Fruit fly (Drosophila melanogaster): ENCODE data around the gene axo.

Gene axo

DNA sequence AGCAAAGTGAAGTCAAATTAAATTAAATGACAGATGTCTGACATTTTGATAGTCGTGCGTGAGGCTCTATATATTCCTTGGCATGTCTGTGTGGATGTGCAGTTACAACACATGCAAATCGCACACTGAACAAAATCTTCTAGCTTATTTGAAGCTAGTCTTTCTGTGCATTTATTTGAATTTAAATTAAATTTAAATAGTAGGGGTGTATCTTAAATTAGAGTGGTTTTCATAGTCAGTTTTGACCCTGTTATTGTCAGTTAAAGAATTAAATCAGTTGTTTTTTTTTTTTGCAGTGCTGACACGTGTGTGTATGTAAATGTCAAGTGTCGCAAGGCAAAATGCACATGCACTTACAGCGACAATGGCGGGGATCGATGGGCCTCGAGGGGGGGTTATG lies 8.1 kb downstream of the axo start:
- TF ChIP-seq ttk (optimal IDR thresholded peaks at IDR 0.05) (no peak), Sin3A (optimal IDR thresholded peaks at IDR 0.05) (no peak), psq (optimal IDR thresholded peaks at IDR 0.05) (no peak), h (optimal IDR thresholded peaks at IDR 0.05) (no peak)

DNA sequence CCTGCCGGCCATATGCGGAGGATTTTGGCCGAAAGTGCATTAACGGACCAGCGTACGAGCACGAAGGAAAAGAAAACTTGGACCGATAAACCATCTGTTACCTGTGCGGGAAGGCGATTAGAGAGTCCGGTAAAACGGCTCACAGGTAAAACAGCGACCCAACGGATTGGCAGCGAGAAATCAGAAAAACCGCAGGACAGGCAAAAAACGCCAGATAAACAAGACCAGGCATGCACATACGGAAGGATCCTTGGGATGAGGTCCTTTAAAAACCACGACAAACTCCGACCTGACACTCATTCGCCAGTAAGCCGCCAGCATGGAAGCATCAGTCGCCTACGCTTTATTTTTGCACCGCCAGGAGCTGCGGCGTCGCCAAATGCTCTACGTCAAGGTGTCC lies 9.6 kb downstream of the axo start, which contains the start of gene CG34266:
CG34266 (plus strand) TSS at position 301 of the 400 bp plus-strand sequence.
- TF ChIP-seq h (optimal IDR thresholded peaks at IDR 0.05), result no peak
- no peak for TF ChIP-seq insv (optimal IDR thresholded peaks at IDR 0.05)
- no peak for TF ChIP-seq ttk (optimal IDR thresholded peaks at IDR 0.05)
- no peak for TF ChIP-seq psq (optimal IDR thresholded peaks at IDR 0.05)
- no peak for TF ChIP-seq Sin3A (optimal IDR thresholded peaks at IDR 0.05)
- no peak for TF ChIP-seq Myc (optimal IDR thresholded peaks at IDR 0.05)

DNA sequence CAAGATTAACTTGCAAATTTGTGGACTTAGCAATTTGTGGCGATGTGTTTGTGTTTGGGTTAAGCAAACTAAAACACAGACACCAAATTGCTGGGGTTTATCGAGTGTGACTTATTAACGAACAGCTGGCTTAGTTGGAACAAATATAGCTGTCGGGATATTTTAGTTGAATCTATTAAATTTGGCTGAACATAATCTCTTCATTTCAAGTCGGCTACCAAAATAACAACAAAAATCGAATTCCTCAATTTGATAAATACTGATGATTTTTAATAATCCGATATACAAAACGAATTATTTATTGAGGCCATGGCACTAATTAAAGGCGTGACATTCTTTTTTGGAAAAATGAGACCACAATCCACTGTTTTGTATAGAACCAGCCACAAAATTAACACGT lies 19.8 kb downstream of the axo start, which contains the start of gene CG32236:
CG32236 (minus strand) TSS at position 101 of the 400 bp plus-strand sequence.
- no peak for TF ChIP-seq psq (optimal IDR thresholded peaks at IDR 0.05)
- no peak for TF ChIP-seq insv (optimal IDR thresholded peaks at IDR 0.05)
- TF ChIP-seq h (optimal IDR thresholded peaks at IDR 0.05), result no peak
- no peak for TF ChIP-seq Myc (optimal IDR thresholded peaks at IDR 0.05)
- no peak for TF ChIP-seq ttk (optimal IDR thresholded peaks at IDR 0.05)
- no peak for TF ChIP-seq Sin3A (optimal IDR thresholded peaks at IDR 0.05)

- TF ChIP-seq Myc (optimal IDR thresholded peaks at IDR 0.05) (no peak), ttk (optimal IDR thresholded peaks at IDR 0.05) (no peak), insv (optimal IDR thresholded peaks at IDR 0.05) (no peak), h (optimal IDR thresholded peaks at IDR 0.05) (no peak), psq (optimal IDR thresholded peaks at IDR 0.05) (no peak), Sin3A (optimal IDR thresholded peaks at IDR 0.05) (no peak)
These were observed 39.1 kb downstream of the axo start, which contains the start of gene TTLL1B for dm6 chr3L:4647976-4648375. Gene TTLL1B, plus strand, starts transcription at chr3L:4648276.

dm6 chr3L:4634689-4635088 lies 52.4 kb downstream of the axo start, which contains the start of gene CG13716:
Gene CG13716, minus strand, starts transcription at chr3L:4634789.
- TF ChIP-seq insv (optimal IDR thresholded peaks at IDR 0.05) (no peak), Myc (optimal IDR thresholded peaks at IDR 0.05) (no peak), psq (optimal IDR thresholded peaks at IDR 0.05) (no peak), h (optimal IDR thresholded peaks at IDR 0.05) (no peak), Sin3A (optimal IDR thresholded peaks at IDR 0.05) (no peak), ttk (optimal IDR thresholded peaks at IDR 0.05) (no peak)

dm6 chr3L:4627012-4627411 lies 60.1 kb downstream of the axo start:
- TF ChIP-seq Myc (optimal IDR thresholded peaks at IDR 0.05) (no peak), Sin3A (optimal IDR thresholded peaks at IDR 0.05) (no peak), h (optimal IDR thresholded peaks at IDR 0.05) (no peak)

dm6 chr3L:4626434-4626833 lies 60.7 kb downstream of the axo start, which contains the start of gene HDAC1:
Gene HDAC1, plus strand, starts transcription at chr3L:4626734.
- TF ChIP-seq Myc (optimal IDR thresholded peaks at IDR 0.05), result no peak
- no peak for TF ChIP-seq insv (optimal IDR thresholded peaks at IDR 0.05)
- TF ChIP-seq psq (optimal IDR thresholded peaks at IDR 0.05), result no peak
- no peak for TF ChIP-seq ttk (optimal IDR thresholded peaks at IDR 0.05)
- no peak for TF ChIP-seq h (optimal IDR thresholded peaks at IDR 0.05)

dm6 chr3L:4625387-4626386 lies 61.4 kb downstream of the axo start, which contains the start of gene Src64B:
Gene Src64B, minus strand, starts transcription at chr3L:4626196.
- TF ChIP-seq Myc (optimal IDR thresholded peaks at IDR 0.05) (no peak), insv (optimal IDR thresholded peaks at IDR 0.05) (no peak), psq (optimal IDR thresholded peaks at IDR 0.05) (no peak), h (optimal IDR thresholded peaks at IDR 0.05) (no peak), Sin3A (optimal IDR thresholded peaks at IDR 0.05) (no peak), ttk (optimal IDR thresholded peaks at IDR 0.05) (no peak)

- TF ChIP-seq ttk (optimal IDR thresholded peaks at IDR 0.05) (no peak), Myc (optimal IDR thresholded peaks at IDR 0.05) (no peak), psq (optimal IDR thresholded peaks at IDR 0.05) (no peak), insv (optimal IDR thresholded peaks at IDR 0.05) (no peak), h (optimal IDR thresholded peaks at IDR 0.05) (no peak), Sin3A (optimal IDR thresholded peaks at IDR 0.05) (no peak)
These were observed 62.6 kb downstream of the axo start for dm6 chr3L:4624371-4625154.

DNA sequence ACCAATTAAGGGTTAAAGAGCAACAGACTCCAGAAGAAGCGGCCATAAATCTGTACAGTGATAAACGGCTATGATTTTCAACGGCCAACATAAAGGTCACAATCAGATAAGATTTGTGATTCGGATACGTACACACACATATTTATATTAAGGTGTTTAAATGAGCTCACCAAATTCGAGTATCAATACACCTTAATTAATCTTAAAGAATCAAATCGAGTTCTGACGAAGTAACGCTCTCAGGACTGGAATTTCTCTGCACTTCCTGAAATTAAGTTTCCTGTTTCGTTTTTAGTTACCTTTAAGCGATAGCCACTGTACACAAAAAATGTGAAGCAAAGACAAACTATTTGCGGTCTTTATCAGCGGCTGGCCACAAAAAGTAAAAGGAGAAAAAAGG lies 63.2 kb downstream of the axo start:
- no peak for TF ChIP-seq insv (optimal IDR thresholded peaks at IDR 0.05)
- TF ChIP-seq Sin3A (optimal IDR thresholded peaks at IDR 0.05), result no peak

DNA sequence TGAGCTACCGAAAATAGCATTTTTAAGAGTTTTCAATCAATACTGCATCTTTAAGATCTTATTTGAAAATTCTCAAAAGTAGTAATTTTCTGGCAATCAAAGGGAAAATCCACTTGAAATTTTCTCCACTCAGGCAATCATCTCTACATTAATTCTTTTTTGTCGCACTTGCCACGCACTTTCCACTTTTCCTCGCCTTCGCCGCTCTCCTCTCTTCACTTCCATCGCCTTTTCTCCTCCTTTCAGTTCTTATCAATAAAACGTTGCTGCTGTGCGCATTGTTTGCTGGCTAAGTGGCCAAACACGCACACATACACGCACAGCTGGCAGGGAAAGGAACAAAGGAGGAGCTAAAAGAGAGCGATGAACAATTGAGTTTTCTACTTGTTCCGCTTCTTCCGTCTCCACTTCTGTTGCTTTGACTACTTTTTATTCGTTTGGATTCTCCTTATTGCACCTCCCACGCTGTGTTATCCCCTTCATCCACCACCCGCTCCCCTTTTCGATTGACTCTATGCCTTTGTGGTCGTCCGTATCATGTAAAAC lies 64.0 kb downstream of the axo start:
- TF ChIP-seq insv (optimal IDR thresholded peaks at IDR 0.05) (no peak), ttk (optimal IDR thresholded peaks at IDR 0.05) (no peak), Myc (optimal IDR thresholded peaks at IDR 0.05) (no peak), Sin3A (optimal IDR thresholded peaks at IDR 0.05) (no peak), psq (optimal IDR thresholded peaks at IDR 0.05) (no peak), h (optimal IDR thresholded peaks at IDR 0.05) (no peak)

- no peak for TF ChIP-seq insv (optimal IDR thresholded peaks at IDR 0.05)
- no peak for TF ChIP-seq psq (optimal IDR thresholded peaks at IDR 0.05)
- TF ChIP-seq ttk (optimal IDR thresholded peaks at IDR 0.05), result no peak
- no peak for TF ChIP-seq Sin3A (optimal IDR thresholded peaks at IDR 0.05)
- no peak for TF ChIP-seq Myc (optimal IDR thresholded peaks at IDR 0.05)
- TF ChIP-seq h (optimal IDR thresholded peaks at IDR 0.05), result no peak
These were observed 66.2 kb downstream of the axo start, which contains the start of gene CG32246 for dm6 chr3L:4620919-4621318. Gene CG32246, plus strand, starts transcription at chr3L:4621219.
